Worm (Caenorhabditis elegans) whole organism, young adult: ENCODE results near the gene C14C10.10.

Experiments
- B0019.2 ChIP-seq: fragments of 200-800 bp; sonication (Bioruptor generic); conservative IDR thresholded peaks from 2 replicates; pipeline ENCODE4 v1.3.6; 2022; ENCODE audit warnings: missing genetic modification reagents, missing genetic modification characterization, missing compliant biosample characterization
- C17E4.6 ChIP-seq: fragments of 200-800 bp; sonication (Bioruptor generic); IDR thresholded peaks from 2 replicates; pipeline ENCODE4 v1.3.6; 2022; ENCODE audit warnings: missing genetic modification reagents, missing genetic modification characterization, missing compliant biosample characterization
- F10E7.11 ChIP-seq: sonication (generic microtip); optimal IDR thresholded peaks from 2 replicates; lab custom pipeline; 2017; ENCODE audit warnings: mild to moderate bottlenecking, missing genetic modification characterization, moderate library complexity, missing compliant biosample characterization
- F33H1.4 ChIP-seq: fragments of 200-800 bp; sonication (Bioruptor generic); IDR thresholded peaks from 2 replicates; pipeline ENCODE4 v1.3.6; 2022; ENCODE audit warnings: missing genetic modification reagents, missing genetic modification characterization, missing compliant biosample characterization
- F39B2.1 ChIP-seq: fragments of 200-800 bp; sonication (Bioruptor generic); IDR thresholded peaks from 2 replicates; pipeline ENCODE4 v1.3.6; 2022; ENCODE audit warnings: missing genetic modification reagents, missing genetic modification characterization, missing compliant biosample characterization
- F49E8.2 ChIP-seq: sonication (generic microtip); optimal IDR thresholded peaks from 3 replicates; lab custom pipeline; 2017; ENCODE audit warnings: missing genetic modification characterization, mild to moderate bottlenecking, missing compliant biosample characterization, antibody characterized with exemption, moderate library complexity; ENCODE audit not compliant: insufficient read depth
- F52B5.7 ChIP-seq: sonication (generic microtip); optimal IDR thresholded peaks from 2 replicates; lab custom pipeline; 2016; ENCODE audit warnings: mild to moderate bottlenecking, missing genetic modification characterization, missing compliant biosample characterization
- F57A8.1 ChIP-seq: fragments of 200-800 bp; sonication (Bioruptor generic); optimal IDR thresholded peaks from 2 replicates; lab custom pipeline; 2018; ENCODE audit warnings: mild to moderate bottlenecking, missing genetic modification characterization, moderate library complexity, missing compliant biosample characterization
- F57C9.4 ChIP-seq: sonication (generic microtip); optimal IDR thresholded peaks from 2 replicates; lab custom pipeline; 2017; ENCODE audit warnings: mild to moderate bottlenecking, missing genetic modification characterization, missing compliant biosample characterization
- K11D2.4 ChIP-seq: fragments of 200-800 bp; sonication (Bioruptor generic); IDR thresholded peaks from 2 replicates; pipeline ENCODE4 v1.3.6; 2022; ENCODE audit warnings: missing genetic modification reagents, missing genetic modification characterization, missing compliant biosample characterization
- T07F8.4 ChIP-seq: sonication (generic microtip); optimal IDR thresholded peaks from 2 replicates; lab custom pipeline; 2016; ENCODE audit warnings: mild to moderate bottlenecking, missing genetic modification characterization, moderate library complexity, missing compliant biosample characterization
- Y53F4B.3 ChIP-seq: fragments of 200-800 bp; sonication (Bioruptor generic); IDR thresholded peaks from 2 replicates; pipeline ENCODE4 v1.3.6; 2022; ENCODE audit warnings: missing genetic modification reagents, missing genetic modification characterization, missing compliant biosample characterization
- Y56A3A.18 ChIP-seq: fragments of 200-800 bp; sonication (Bioruptor generic); IDR thresholded peaks from 2 replicates; pipeline ENCODE4 v1.3.6; 2022; ENCODE audit warnings: missing genetic modification reagents, missing genetic modification characterization, missing compliant biosample characterization
- ama-1 ChIP-seq, 3 experiments: fragments of 150-350 bp in 1 of 3; sonication (generic microtip) in 2 of 3; optimal IDR thresholded peaks; 2 replicates each; lab custom pipeline; 2014 to 2018; ENCODE audit warnings: missing biosample characterization in 2 of 3, missing genetic modification characterization in 2 of 3, missing genetic modification reagents in 2 of 3
- bed-2 ChIP-seq: fragments of 200-800 bp; sonication (Bioruptor generic); IDR thresholded peaks from 2 replicates; pipeline ENCODE4 v1.3.6; 2022; ENCODE audit warnings: missing genetic modification reagents, missing genetic modification characterization, missing compliant biosample characterization
- cebp-1 ChIP-seq, 2 experiments: fragments of 200-800 bp in 1 of 2; sonication (Bioruptor generic) in 1 of 2; sonication (generic microtip) in 1 of 2; IDR thresholded peaks in 1 of 2; optimal IDR thresholded peaks in 1 of 2; 2 replicates each; pipeline versions ENCODE4 v1.3.6 to Lab custom; 2017 to 2022; ENCODE audit warnings: missing compliant biosample characterization in 2 of 2, missing genetic modification characterization in 2 of 2, mild to moderate bottlenecking in 1 of 2, missing genetic modification reagents in 1 of 2, moderate library complexity in 1 of 2
- cebp-2 ChIP-seq: fragments of 200-800 bp; sonication (Bioruptor generic); IDR thresholded peaks from 2 replicates; pipeline ENCODE4 v1.3.6; 2022; ENCODE audit warnings: missing genetic modification characterization, missing compliant biosample characterization
- ceh-79 ChIP-seq: sonication (generic microtip); optimal IDR thresholded peaks from 2 replicates; lab custom pipeline; 2017; ENCODE audit warnings: mild to moderate bottlenecking, missing genetic modification characterization, missing compliant biosample characterization
- chd-7 ChIP-seq: sonication (generic microtip); optimal IDR thresholded peaks from 2 replicates; lab custom pipeline; 2016; ENCODE audit warnings: mild to moderate bottlenecking, missing genetic modification characterization, moderate library complexity, missing compliant biosample characterization
- die-1 ChIP-seq: sonication (generic microtip); optimal IDR thresholded peaks from 2 replicates; lab custom pipeline; 2016; ENCODE audit warnings: missing genotype, mild to moderate bottlenecking, missing genetic modification characterization, missing compliant biosample characterization
- efl-1 ChIP-seq: fragments of 150-350 bp; optimal IDR thresholded peaks from 2 replicates; lab custom pipeline; 2014; ENCODE audit warnings: missing biosample characterization, missing genetic modification reagents, missing genetic modification characterization
- egl-44 ChIP-seq: fragments of 200-800 bp; sonication (Bioruptor generic); IDR thresholded peaks from 2 replicates; pipeline ENCODE4 v1.3.6; 2022; ENCODE audit warnings: missing genetic modification reagents, missing genetic modification characterization, missing compliant biosample characterization
- ekl-4 ChIP-seq: fragments of 200-800 bp; sonication (Bioruptor generic); IDR thresholded peaks from 2 replicates; pipeline ENCODE4 v1.3.6; 2022; ENCODE audit warnings: missing genetic modification reagents, missing genetic modification characterization, missing compliant biosample characterization
- fkh-3 ChIP-seq: sonication (generic microtip); optimal IDR thresholded peaks from 2 replicates; lab custom pipeline; 2016; ENCODE audit warnings: mild to moderate bottlenecking, missing genetic modification characterization, missing compliant biosample characterization
- gei-17 ChIP-seq: fragments of 200-800 bp; sonication (Bioruptor generic); optimal IDR thresholded peaks from 2 replicates; lab custom pipeline; 2018; ENCODE audit warnings: mild to moderate bottlenecking, missing genetic modification characterization, missing compliant biosample characterization
- hlh-12 ChIP-seq: sonication (generic microtip); optimal IDR thresholded peaks from 2 replicates; lab custom pipeline; 2016; ENCODE audit warnings: missing genetic modification characterization, missing compliant biosample characterization
- hlh-26 ChIP-seq: fragments of 200-800 bp; sonication (Bioruptor generic); conservative IDR thresholded peaks from 2 replicates; pipeline ENCODE4 v1.3.6; 2022; ENCODE audit warnings: missing genetic modification reagents, missing genetic modification characterization, missing compliant biosample characterization
- hmg-1.2 ChIP-seq: fragments of 200-800 bp; sonication (Bioruptor generic); IDR thresholded peaks from 2 replicates; pipeline ENCODE4 v1.3.6; 2022; ENCODE audit warnings: missing genetic modification reagents, missing genetic modification characterization, missing compliant biosample characterization
- hrde-1 ChIP-seq: sonication (generic microtip); optimal IDR thresholded peaks from 2 replicates; lab custom pipeline; 2016; ENCODE audit warnings: missing genetic modification characterization, mild to moderate bottlenecking, missing compliant biosample characterization, moderate library complexity, missing genotype, missing genetic modification reagents, borderline replicate concordance
- hsf-1 ChIP-seq: fragments of 200-800 bp; sonication (Bioruptor generic); IDR thresholded peaks from 2 replicates; pipeline ENCODE4 v1.3.6; 2022; ENCODE audit warnings: missing genetic modification reagents, missing genetic modification characterization, missing compliant biosample characterization
- let-607 ChIP-seq, 2 experiments: fragments of 200-800 bp in 1 of 2; sonication (Bioruptor generic) in 1 of 2; sonication (generic microtip) in 1 of 2; optimal IDR thresholded peaks; 2 replicates each; lab custom pipeline; 2016 to 2018; ENCODE audit warnings: mild to moderate bottlenecking in 2 of 2, missing compliant biosample characterization in 2 of 2, missing genetic modification characterization in 2 of 2, moderate library complexity in 2 of 2, missing genotype in 1 of 2
- lin-54 ChIP-seq: fragments of 200-800 bp; sonication (Bioruptor generic); optimal IDR thresholded peaks from 2 replicates; lab custom pipeline; 2018; ENCODE audit warnings: mild to moderate bottlenecking, missing genetic modification characterization, missing compliant biosample characterization
- lsy-27 ChIP-seq: sonication (generic microtip); optimal IDR thresholded peaks from 2 replicates; lab custom pipeline; 2017; ENCODE audit warnings: missing genetic modification characterization, mild to moderate bottlenecking, missing compliant biosample characterization, antibody characterized with exemption, missing genotype, borderline replicate concordance; ENCODE audit not compliant: insufficient read depth
- madf-8 ChIP-seq: fragments of 200-800 bp; sonication (Bioruptor generic); conservative IDR thresholded peaks from 2 replicates; pipeline ENCODE4 v1.3.6; 2022; ENCODE audit warnings: missing genetic modification reagents, missing genetic modification characterization, missing compliant biosample characterization
- mcd-1 ChIP-seq: fragments of 200-800 bp; sonication (Bioruptor generic); IDR thresholded peaks from 2 replicates; pipeline ENCODE4 v1.3.6; 2022; ENCODE audit warnings: missing genetic modification reagents, missing genetic modification characterization, missing compliant biosample characterization
- mel-28 ChIP-seq: sonication (generic microtip); optimal IDR thresholded peaks from 2 replicates; lab custom pipeline; 2016; ENCODE audit warnings: borderline replicate concordance, mild to moderate bottlenecking, missing genetic modification characterization, missing compliant biosample characterization
- mes-4 ChIP-seq: sonication (generic microtip); optimal IDR thresholded peaks from 2 replicates; lab custom pipeline; 2016; ENCODE audit warnings: missing genotype, missing genetic modification characterization, missing compliant biosample characterization
- nfya-1 ChIP-seq: sonication (generic microtip); optimal IDR thresholded peaks from 2 replicates; lab custom pipeline; 2017; ENCODE audit warnings: antibody characterized with exemption, missing compliant biosample characterization, missing genetic modification characterization, borderline replicate concordance; ENCODE audit not compliant: insufficient read depth
- nfya-2 ChIP-seq: fragments of 200-800 bp; sonication (Bioruptor generic); IDR thresholded peaks from 2 replicates; pipeline ENCODE4 v1.3.6; 2022; ENCODE audit warnings: missing genetic modification reagents, missing genetic modification characterization, missing compliant biosample characterization
- nhr-80 ChIP-seq: sonication (generic microtip); optimal IDR thresholded peaks from 2 replicates; lab custom pipeline; 2016; ENCODE audit warnings: missing genetic modification characterization, missing compliant biosample characterization
- pbrm-1 ChIP-seq: fragments of 200-800 bp; sonication (Bioruptor generic); IDR thresholded peaks from 2 replicates; pipeline ENCODE4 v1.3.6; 2022; ENCODE audit warnings: missing genetic modification reagents, missing genetic modification characterization, missing compliant biosample characterization
- snpc-3.4 ChIP-seq: sonication (generic microtip); optimal IDR thresholded peaks from 2 replicates; lab custom pipeline; 2017; ENCODE audit warnings: missing genetic modification characterization, mild to moderate bottlenecking, missing compliant biosample characterization, antibody characterized with exemption, moderate library complexity, missing genotype, missing genetic modification reagents
- tbp1 ChIP-seq: fragments of 200-800 bp; sonication (Bioruptor generic); optimal IDR thresholded peaks from 2 replicates; lab custom pipeline; 2018; ENCODE audit warnings: mild to moderate bottlenecking, missing genetic modification characterization, missing compliant biosample characterization
- tlf-1 ChIP-seq: fragments of 200-800 bp; sonication (Bioruptor generic); optimal IDR thresholded peaks from 2 replicates; lab custom pipeline; 2018; ENCODE audit warnings: mild to moderate bottlenecking, missing genetic modification characterization, missing compliant biosample characterization
- xnd-1 ChIP-seq: sonication (generic microtip); optimal IDR thresholded peaks from 2 replicates; lab custom pipeline; 2016; ENCODE audit warnings: missing genotype, missing genetic modification reagents, missing genetic modification characterization, missing compliant biosample characterization
- ztf-25 ChIP-seq: fragments of 200-800 bp; sonication (Bioruptor generic); IDR thresholded peaks from 2 replicates; pipeline ENCODE4 v1.3.6; 2022; ENCODE audit warnings: missing genetic modification reagents, missing genetic modification characterization, missing compliant biosample characterization

C14C10.10 gene

DNA sequence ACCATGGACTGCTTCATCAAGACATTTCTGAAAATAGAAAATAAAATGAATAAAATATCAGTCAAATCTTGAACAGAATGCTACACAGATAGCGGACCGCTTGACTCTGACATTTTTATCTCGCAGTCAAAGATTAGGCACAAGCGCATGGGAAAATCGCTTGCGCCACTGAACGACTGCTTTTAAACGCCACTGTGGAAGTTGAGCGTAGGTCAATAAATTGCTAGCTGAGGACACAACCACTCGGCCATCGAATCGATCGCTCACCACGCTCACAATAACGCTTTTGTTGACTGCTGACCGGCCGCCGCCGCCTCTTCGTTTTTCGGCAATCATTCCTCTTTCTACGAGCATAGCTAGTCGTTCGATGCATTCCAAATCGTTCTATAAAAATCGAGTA is 2.1 kb downstream of the C14C10.10 start (continued):
- TF ChIP-seq lin-54 (GFP tag; lab: Kevin White, UChicago) (peak; percentile 61), madf-8 (GFP tag; lab: Robert Waterston, UW) (no peak), mel-28 (tag; lab: Kevin White, UChicago) (no peak), K11D2.4 (GFP tag; lab: Robert Waterston, UW) (no peak), hlh-26 (GFP tag; lab: Robert Waterston, UW) (no peak), C17E4.6 (GFP tag; lab: Robert Waterston, UW) (no peak), ekl-4 (GFP tag; lab: Robert Waterston, UW) (0 out of 2 replicates have a peak, but pooled peaks have one; percentile 43), nfya-1 (tag; lab: Kevin White, UChicago) (no peak), nhr-80 (tag; lab: Kevin White, UChicago) (peak; percentile 44), cebp-1 (GFP tag; IDR thresholded peaks at IDR 0.05; lab: Robert Waterston, UW) (no peak), cebp-1 (tag; optimal IDR thresholded peaks at IDR 0.05; lab: Kevin White, UChicago) (peak; percentile 58), xnd-1 (tag; lab: Kevin White, UChicago) (no peak), ztf-25 (GFP tag; lab: Robert Waterston, UW) (0 out of 2 replicates have a peak, but pooled peaks have one; percentile 15), bed-2 (no peak), cebp-2 (GFP tag; lab: Robert Waterston, UW) (peak; percentile 92), chd-7 (peak; percentile 48), F57A8.1 (GFP tag; lab: Kevin White, UChicago) (no peak), egl-44 (GFP tag; lab: Robert Waterston, UW) (peak; percentile 49; the same call in 1 of the 2 replicates), fkh-3 (no peak), B0019.2 (no peak), hlh-12 (peak; percentile 52), F10E7.11 (peak; percentile 54), hmg-1.2 (GFP tag; lab: Robert Waterston, UW) (peak; percentile 40; the same call in 1 of the 2 replicates), F39B2.1 (GFP tag; lab: Robert Waterston, UW) (no peak), F52B5.7 (tag; lab: Kevin White, UChicago) (no peak), lsy-27 (tag; lab: Kevin White, UChicago) (no peak), mes-4 (tag; lab: Kevin White, UChicago) (peak; percentile 52), Y56A3A.18 (GFP tag; lab: Robert Waterston, UW) (peak; percentile 80; the same call in 1 of the 2 replicates), tlf-1 (GFP tag; lab: Kevin White, UChicago) (no peak), gei-17 (GFP tag; lab: Kevin White, UChicago) (no peak), F33H1.4 (GFP tag; lab: Robert Waterston, UW) (no peak), die-1 (tag; lab: Kevin White, UChicago) (peak; percentile 79), T07F8.4 (tag; lab: Kevin White, UChicago) (peak; percentile 56), nfya-2 (GFP tag; lab: Robert Waterston, UW) (no peak), F49E8.2 (tag; lab: Kevin White, UChicago) (peak; percentile 45), Y53F4B.3 (GFP tag; lab: Robert Waterston, UW) (no peak), pbrm-1 (GFP tag; lab: Robert Waterston, UW) (peak; percentile 43; the same call in 1 of the 2 replicates), snpc-3.4 (tag; lab: Kevin White, UChicago) (peak; percentile 53), ceh-79 (tag; lab: Kevin White, UChicago) (no peak), mcd-1 (GFP tag; lab: Robert Waterston, UW) (peak; percentile 50), ama-1 (optimal IDR thresholded peaks at IDR 0.05; lab: Kevin White, UChicago) (no peak), ama-1 (GFP tag; optimal IDR thresholded peaks at IDR 0.05; lab: Kevin White, UChicago) (peak; percentile 53 to 59), tbp1 (GFP tag; lab: Kevin White, UChicago) (peak; percentile 89), let-607 (tag; optimal IDR thresholded peaks at IDR 0.05; lab: Kevin White, UChicago) (peak; percentile 6 to 48), F57C9.4 (tag; lab: Kevin White, UChicago) (no peak), efl-1 (GFP tag; lab: Kevin White, UChicago) (no peak), hrde-1 (peak; percentile 55), hsf-1 (GFP tag; lab: Robert Waterston, UW) (0 out of 2 replicates have a peak, but pooled peaks have one; percentile 35)
